Worm (Caenorhabditis elegans) whole organism, L3 larva: Measurements from ENCODE around the gene lin-29.

Experiments
- daf-12 ChIP-seq: fragments of 150-350 bp; optimal IDR thresholded peaks from 2 replicates; lab custom pipeline; 2014; ENCODE audit warnings: missing biosample characterization, missing genetic modification reagents, missing genetic modification characterization
- egl-5 ChIP-seq: fragments of 150-350 bp; optimal IDR thresholded peaks from 2 replicates; lab custom pipeline; 2017; ENCODE audit warnings: missing biosample characterization, missing genetic modification reagents, missing genetic modification characterization, inconsistent platforms
- elt-3 ChIP-seq, 3 experiments: fragments of 150-350 bp in 1 of 3; sonication (generic microtip) in 2 of 3; optimal IDR thresholded peaks; 2 replicates in 2 of 3; 4 replicates in 1 of 3; lab custom pipeline; 2014 to 2017; ENCODE audit warnings: missing biosample characterization in 3 of 3, missing genetic modification characterization in 3 of 3
- fos-1 ChIP-seq: fragments of 150-350 bp; optimal IDR thresholded peaks from 2 replicates; lab custom pipeline; 2014; ENCODE audit warnings: missing biosample characterization, missing genetic modification characterization
- jun-1 ChIP-seq: fragments of 150-350 bp; optimal IDR thresholded peaks from 2 replicates; lab custom pipeline; 2014; ENCODE audit warnings: missing biosample characterization, missing genetic modification reagents, missing genetic modification characterization
- lin-39 ChIP-seq: fragments of 150-350 bp; optimal IDR thresholded peaks from 2 replicates; lab custom pipeline; 2018; ENCODE audit warnings: missing biosample characterization, missing genetic modification reagents, missing genetic modification characterization
- lsy-12 ChIP-seq: sonication (generic microtip); optimal IDR thresholded peaks from 2 replicates; lab custom pipeline; 2016; ENCODE audit warnings: mild to moderate bottlenecking, missing genetic modification characterization, missing compliant biosample characterization
- nhr-28 ChIP-seq: fragments of 150-350 bp; optimal IDR thresholded peaks from 2 replicates; lab custom pipeline; 2014; ENCODE audit warnings: missing biosample characterization, missing genetic modification characterization
- nhr-43 ChIP-seq: sonication (generic microtip); optimal IDR thresholded peaks from 2 replicates; lab custom pipeline; 2016; ENCODE audit warnings: mild to moderate bottlenecking, missing genetic modification characterization, missing compliant biosample characterization; ENCODE audit not compliant: poor library complexity, severe bottlenecking
- nhr-76 ChIP-seq: fragments of 150-350 bp; sonication (generic microtip); optimal IDR thresholded peaks from 5 replicates; lab custom pipeline; 2014; ENCODE audit warnings: missing biosample characterization, missing genetic modification characterization
- nhr-77 ChIP-seq: fragments of 150-350 bp; optimal IDR thresholded peaks from 2 replicates; lab custom pipeline; 2014; ENCODE audit warnings: missing biosample characterization, missing genetic modification characterization
- unc-62 ChIP-seq: fragments of 150-350 bp; sonication (generic microtip); optimal IDR thresholded peaks from 4 replicates; lab custom pipeline; 2014; ENCODE audit warnings: missing biosample characterization, missing genetic modification reagents, missing genetic modification characterization

- TF ChIP-seq lsy-12 (tag; lab: Kevin White, UChicago) = no peak
- no peak for TF ChIP-seq lin-39 (tag; lab: Kevin White, UChicago)
- TF ChIP-seq nhr-77 (tag; lab: Kevin White, UChicago) = no peak
- TF ChIP-seq unc-62 (GFP tag; lab: Kevin White, UChicago) = no peak
- no peak for TF ChIP-seq egl-5
- no peak for TF ChIP-seq nhr-28 (tag; lab: Kevin White, UChicago)
- TF ChIP-seq nhr-43 (tag; lab: Kevin White, UChicago) = no peak
- no peak for TF ChIP-seq fos-1 (tag; lab: Kevin White, UChicago)
- no peak for TF ChIP-seq elt-3 (tag; optimal IDR thresholded peaks at IDR 0.05; lab: Kevin White, UChicago)
- TF ChIP-seq daf-12 (tag; lab: Kevin White, UChicago) = no peak
- TF ChIP-seq nhr-76 (tag; lab: Kevin White, UChicago) = no peak
- TF ChIP-seq jun-1 (tag; lab: Kevin White, UChicago) = no peak
Observed at ce11 chrII:11879784-11880183, 55.4 kb downstream of the lin-29 start.
